ENCODE assay signal across 3 worm cellular contexts in the genomic region with DNA sequence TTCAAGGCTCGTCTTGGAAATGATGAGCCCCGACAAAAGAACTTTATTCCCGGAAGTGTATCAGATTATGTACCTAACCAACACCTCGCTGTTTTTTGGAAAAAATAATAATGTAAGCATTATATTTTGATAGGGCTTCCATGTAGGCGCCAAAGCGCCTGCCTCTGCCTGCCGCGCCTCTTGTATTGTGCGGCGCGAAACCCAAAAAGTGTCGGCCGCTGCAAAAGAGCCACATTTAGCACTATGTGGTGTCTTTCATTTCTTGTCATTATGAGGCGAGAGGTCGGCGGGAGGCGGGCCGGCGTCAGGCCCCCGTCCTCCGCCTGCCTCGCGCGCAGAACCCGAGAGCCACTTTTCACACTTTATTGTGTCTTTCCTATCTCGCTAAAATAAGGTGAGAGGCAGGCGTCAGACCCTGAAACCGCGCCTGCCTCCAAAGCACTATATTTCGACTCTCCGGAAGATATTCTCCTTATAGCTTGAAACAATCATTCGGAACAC.
A peak's percentile ranks its signal among the peaks of the same experiment; 100 is the strongest.
TF ChIP-seq lines count a peak whose summit lies in the region.

No protein-coding gene starts in this region.

TF ChIP-seq in whole organism, L4 larva, 104 proteins besides CTCF, POLR2A, EP300 and RAD21:
- peak; percentile 88 for TF ChIP-seq set-16 (GFP tag; IDR thresholded peaks at IDR 0.05; lab: Robert Waterston, UW)
- peak; percentile 70 for TF ChIP-seq snpc-1.2 (GFP tag; IDR thresholded peaks at IDR 0.05; lab: Robert Waterston, UW)
- TF ChIP-seq nhr-11 (tag; optimal IDR thresholded peaks at IDR 0.05; lab: Kevin White, UChicago): no peak
- TF ChIP-seq unc-62 (GFP tag; optimal IDR thresholded peaks at IDR 0.05 in 1 of 2; lab: Kevin White, UChicago): no peak
- no peak for TF ChIP-seq unc-62 (tag; optimal IDR thresholded peaks at IDR 0.05; lab: Kevin White, UChicago)

TF ChIP-seq in whole organism, early embryonic, 17 proteins besides CTCF, POLR2A, EP300 and RAD21:
- TF ChIP-seq flt-1 (GFP tag; IDR thresholded peaks at IDR 0.05; lab: Robert Waterston, UW) (no peak), pes-1 (GFP tag; IDR thresholded peaks at IDR 0.05; lab: Robert Waterston, UW) (0 out of 2 replicates have a peak, but pooled peaks have one; percentile 13), scrt-1 (GFP tag; IDR thresholded peaks at IDR 0.05; lab: Robert Waterston, UW) (no peak), ets-7 (tag; optimal IDR thresholded peaks at IDR 0.05; lab: Kevin White, UChicago) (no peak), sea-1 (GFP tag; conservative IDR thresholded peaks at IDR 0.05; lab: Robert Waterston, UW) (no peak), tra-4 (tag; optimal IDR thresholded peaks at IDR 0.05; lab: Kevin White, UChicago) (no peak), ceh-13 (GFP tag; optimal IDR thresholded peaks at IDR 0.05; lab: Kevin White, UChicago) (no peak), tbx-11 (GFP tag; IDR thresholded peaks at IDR 0.05; lab: Robert Waterston, UW) (0 out of 2 replicates have a peak, but pooled peaks have one; percentile 21)

TF ChIP-seq in whole organism, young adult, 124 proteins besides CTCF, POLR2A, EP300 and RAD21:
- peak; percentile 47 for TF ChIP-seq snpc-1.1 (tag; optimal IDR thresholded peaks at IDR 0.05; lab: Kevin White, UChicago; ENCODE audit: insufficient read depth)
- TF ChIP-seq zfh-2 (GFP tag; conservative IDR thresholded peaks at IDR 0.05; lab: Robert Waterston, UW): peak; percentile 89
- no peak for TF ChIP-seq egl-18 (GFP tag; IDR thresholded peaks at IDR 0.05; lab: Robert Waterston, UW)
- TF ChIP-seq bed-1 (GFP tag; IDR thresholded peaks at IDR 0.05; lab: Robert Waterston, UW): no peak
- no peak for TF ChIP-seq nfya-2 (GFP tag; IDR thresholded peaks at IDR 0.05; lab: Robert Waterston, UW)
- TF ChIP-seq F52B5.7 (tag; optimal IDR thresholded peaks at IDR 0.05; lab: Kevin White, UChicago): no peak
- TF ChIP-seq B0035.1 (tag; optimal IDR thresholded peaks at IDR 0.05; lab: Kevin White, UChicago): no peak
- TF ChIP-seq aptf-2 (GFP tag; conservative IDR thresholded peaks at IDR 0.05; lab: Robert Waterston, UW): no peak
- no peak for TF ChIP-seq dox-1 (GFP tag; IDR thresholded peaks at IDR 0.05; lab: Robert Waterston, UW)
- no peak for TF ChIP-seq hlh-12 (tag; optimal IDR thresholded peaks at IDR 0.05; lab: Kevin White, UChicago)
- no peak for TF ChIP-seq F37B4.10 (GFP tag; IDR thresholded peaks at IDR 0.05; lab: Robert Waterston, UW)
- TF ChIP-seq atf-7 (tag; optimal IDR thresholded peaks at IDR 0.05; lab: Kevin White, UChicago): no peak
- TF ChIP-seq lin-26 (GFP tag; IDR thresholded peaks at IDR 0.05; lab: Robert Waterston, UW): no peak
- no peak for TF ChIP-seq nfyb-1 (GFP tag; IDR thresholded peaks at IDR 0.05; lab: Robert Waterston, UW)
- no peak for TF ChIP-seq repo-1 (tag; optimal IDR thresholded peaks at IDR 0.05; lab: Kevin White, UChicago)
- 0 out of 2 replicates have a peak, but pooled peaks have one; percentile 24 for TF ChIP-seq hsf-1 (GFP tag; IDR thresholded peaks at IDR 0.05; lab: Robert Waterston, UW)
- no peak for TF ChIP-seq cebp-1 (GFP tag; IDR thresholded peaks at IDR 0.05; lab: Robert Waterston, UW)
- no peak for TF ChIP-seq cebp-1 (tag; optimal IDR thresholded peaks at IDR 0.05; lab: Kevin White, UChicago)
- TF ChIP-seq rcor-1 (GFP tag; IDR thresholded peaks at IDR 0.05; lab: Robert Waterston, UW): no peak
- no peak for TF ChIP-seq madf-6 (GFP tag; IDR thresholded peaks at IDR 0.05; lab: Robert Waterston, UW)
- no peak for TF ChIP-seq ztf-22 (GFP tag; optimal IDR thresholded peaks at IDR 0.05; lab: Kevin White, UChicago)
- no peak for TF ChIP-seq attf-6 (GFP tag; IDR thresholded peaks at IDR 0.05; lab: Robert Waterston, UW)
- no peak for TF ChIP-seq pha-4 (tag; optimal IDR thresholded peaks at IDR 0.05; lab: Kevin White, UChicago)
- no peak for TF ChIP-seq lir-1 (GFP tag; conservative IDR thresholded peaks at IDR 0.05; lab: Robert Waterston, UW)
- no peak for TF ChIP-seq cebp-2 (GFP tag; IDR thresholded peaks at IDR 0.05; lab: Robert Waterston, UW)
- TF ChIP-seq rpc-1 (optimal IDR thresholded peaks at IDR 0.05; lab: Kevin White, UChicago): no peak
- no peak for TF ChIP-seq rpc-1 (tag; optimal IDR thresholded peaks at IDR 0.05; lab: Kevin White, UChicago)
- TF ChIP-seq ztf-18 (tag; optimal IDR thresholded peaks at IDR 0.05; lab: Kevin White, UChicago): no peak
- TF ChIP-seq sea-2 (GFP tag; IDR thresholded peaks at IDR 0.05; lab: Robert Waterston, UW): no peak
- no peak for TF ChIP-seq tbp1 (GFP tag; optimal IDR thresholded peaks at IDR 0.05; lab: Kevin White, UChicago)
- no peak for TF ChIP-seq dpl-1 (GFP tag; optimal IDR thresholded peaks at IDR 0.05; lab: Kevin White, UChicago)
- 0 out of 2 replicates have a peak, but pooled peaks have one; percentile 40 for TF ChIP-seq bed-2 (GFP tag; IDR thresholded peaks at IDR 0.05; lab: Robert Waterston, UW)
- TF ChIP-seq dpff-1 (tag; optimal IDR thresholded peaks at IDR 0.05; lab: Kevin White, UChicago): no peak
- no peak for TF ChIP-seq K12H6.12 (tag; optimal IDR thresholded peaks at IDR 0.05; lab: Kevin White, UChicago)
- TF ChIP-seq ztf-28 (GFP tag; IDR thresholded peaks at IDR 0.05; lab: Robert Waterston, UW): no peak
- TF ChIP-seq ceh-100 (GFP tag; IDR thresholded peaks at IDR 0.05; lab: Robert Waterston, UW): no peak
- peak; percentile 48; the same call in 1 of the 2 replicates for TF ChIP-seq egrh-3 (GFP tag; IDR thresholded peaks at IDR 0.05; lab: Robert Waterston, UW)
- no peak for TF ChIP-seq aptf-3 (GFP tag; IDR thresholded peaks at IDR 0.05; lab: Robert Waterston, UW)
- TF ChIP-seq nhr-179 (tag; optimal IDR thresholded peaks at IDR 0.05; lab: Kevin White, UChicago): no peak
- TF ChIP-seq snpc-4 (GFP tag; optimal IDR thresholded peaks at IDR 0.05; lab: Kevin White, UChicago): no peak
- peak in 1 of 4 experiments; percentile 81 for TF ChIP-seq snpc-4 (tag; optimal IDR thresholded peaks at IDR 0.05; lab: Kevin White, UChicago)
- no peak for TF ChIP-seq madf-8 (GFP tag; conservative IDR thresholded peaks at IDR 0.05; lab: Robert Waterston, UW)
